Worm (Caenorhabditis elegans): ENCODE results near the gene btb-20.

Gene btb-20

ce11 chrII:14511189-14511588 is 12.1 kb downstream of the btb-20 start, which contains the start of gene K10H10.13:
Gene K10H10.13 (minus strand): TSS chrII:14511289.
- TF ChIP-seq elt-1 (tag; optimal IDR thresholded peaks at IDR 0.05) (no peak), elt-3 (tag; optimal IDR thresholded peaks at IDR 0.05) (no peak), ama-1 (optimal IDR thresholded peaks at IDR 0.05) (no peak), sma-3 (GFP tag; optimal IDR thresholded peaks at IDR 0.05) (no peak), alr-1 (tag; optimal IDR thresholded peaks at IDR 0.05) (no peak), zag-1 (tag; optimal IDR thresholded peaks at IDR 0.05) (no peak), ceh-16 (tag; optimal IDR thresholded peaks at IDR 0.05) (no peak), nhr-25 (tag; optimal IDR thresholded peaks at IDR 0.05) (no peak), egl-27 (tag; optimal IDR thresholded peaks at IDR 0.05) (no peak), aly-2 (tag; optimal IDR thresholded peaks at IDR 0.05) (no peak), crh-2 (tag; optimal IDR thresholded peaks at IDR 0.05) (no peak)

DNA sequence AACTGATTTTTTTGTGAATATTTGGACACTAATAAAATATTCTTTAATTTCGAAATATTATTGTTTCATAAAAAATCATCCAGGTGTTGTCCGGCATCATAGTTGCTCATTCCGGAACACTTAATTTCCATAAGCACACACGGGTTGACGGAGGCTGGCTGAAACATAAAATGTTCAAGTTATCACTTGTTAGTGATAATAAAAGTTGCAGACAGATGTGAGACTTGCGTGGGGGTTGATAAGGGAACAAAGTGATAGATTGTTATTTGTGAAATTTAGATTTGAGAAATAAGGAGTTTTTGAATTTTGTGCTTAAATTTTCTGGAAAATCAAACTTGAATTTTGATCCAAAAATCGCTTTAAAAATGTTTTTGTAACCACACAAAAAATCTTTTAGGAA is 13.2 kb downstream of the btb-20 start:
- no peak for TF ChIP-seq mdl-1 (tag; optimal IDR thresholded peaks at IDR 0.05)
- peak; percentile 69 for TF ChIP-seq fos-1 (tag; optimal IDR thresholded peaks at IDR 0.05)

- TF ChIP-seq ztf-4 (tag; optimal IDR thresholded peaks at IDR 0.05) (no peak), sma-3 (GFP tag; optimal IDR thresholded peaks at IDR 0.05) (no peak), lsy-2 (tag; optimal IDR thresholded peaks at IDR 0.05) (no peak), elt-1 (tag; optimal IDR thresholded peaks at IDR 0.05) (no peak)
Observed at ce11 chrII:14507563-14507962, 15.8 kb downstream of the btb-20 start, which contains the start of the genes K10H10.7 and K10H10.10. Gene K10H10.7 (minus strand): TSS chrII:14507663. Gene K10H10.10 (plus strand): TSS chrII:14507766.

ce11 chrII:14506245-14506644 is 17.1 kb downstream of the btb-20 start, which contains the start of gene K10H10.12:
Gene K10H10.12 (minus strand): TSS chrII:14506345.
- TF ChIP-seq unc-62 (GFP tag; optimal IDR thresholded peaks at IDR 0.05) = no peak
- no peak for TF ChIP-seq nhr-77 (tag; optimal IDR thresholded peaks at IDR 0.05)
- no peak for TF ChIP-seq nhr-23 (tag; optimal IDR thresholded peaks at IDR 0.05)

DNA sequence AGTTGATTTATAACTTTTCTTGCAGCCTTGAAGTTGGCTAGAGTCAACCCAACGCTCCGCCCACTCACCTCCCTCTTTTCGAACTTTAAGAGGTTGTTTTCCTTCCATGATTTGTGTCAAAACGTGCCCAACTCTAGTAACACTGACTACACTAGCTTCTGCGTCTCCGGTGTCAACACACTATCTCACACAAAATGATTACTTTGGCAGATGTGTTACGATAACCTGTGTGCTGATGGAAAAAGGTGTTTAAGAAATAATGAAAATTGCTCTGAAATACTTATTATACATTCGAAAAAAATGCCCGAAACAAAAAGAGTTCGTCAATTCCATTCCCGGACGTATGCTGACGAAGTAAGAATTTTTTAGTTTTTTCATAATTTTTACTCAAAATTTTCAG is 20.3 kb downstream of the btb-20 start, which contains the start of gene K10H10.6:
Gene K10H10.6 (plus strand): TSS at position 301 of the 400 bp plus-strand sequence.
- TF ChIP-seq mdl-1 (tag; optimal IDR thresholded peaks at IDR 0.05) (no peak), sma-3 (GFP tag; optimal IDR thresholded peaks at IDR 0.05) (no peak), lin-13 (GFP tag; optimal IDR thresholded peaks at IDR 0.05) (no peak), lin-39 (tag; optimal IDR thresholded peaks at IDR 0.05) (no peak), ama-1 (optimal IDR thresholded peaks at IDR 0.05) (no peak), nhr-11 (tag; optimal IDR thresholded peaks at IDR 0.05) (no peak), nhr-23 (tag; optimal IDR thresholded peaks at IDR 0.05) (no peak), ztf-11 (tag; optimal IDR thresholded peaks at IDR 0.05) (no peak), nhr-21 (tag; optimal IDR thresholded peaks at IDR 0.05) (no peak), snpc-4 (tag; optimal IDR thresholded peaks at IDR 0.05) (no peak), C34F6.9 (tag; optimal IDR thresholded peaks at IDR 0.05) (no peak), sma-9 (GFP tag; optimal IDR thresholded peaks at IDR 0.05) (no peak), sma-9 (tag; optimal IDR thresholded peaks at IDR 0.05) (no peak), dmd-4 (tag; optimal IDR thresholded peaks at IDR 0.05) (no peak), nhr-10 (tag; optimal IDR thresholded peaks at IDR 0.05) (no peak), elt-1 (tag; optimal IDR thresholded peaks at IDR 0.05) (no peak), aly-2 (tag; optimal IDR thresholded peaks at IDR 0.05) (no peak), egl-27 (tag; optimal IDR thresholded peaks at IDR 0.05) (no peak)

- TF ChIP-seq dmd-4 (tag; optimal IDR thresholded peaks at IDR 0.05) (no peak), nhr-6 (tag; optimal IDR thresholded peaks at IDR 0.05) (no peak), mdl-1 (tag; optimal IDR thresholded peaks at IDR 0.05) (no peak), lsy-2 (tag; optimal IDR thresholded peaks at IDR 0.05) (no peak), nhr-25 (tag; optimal IDR thresholded peaks at IDR 0.05) (no peak), F13H6.1 (tag; optimal IDR thresholded peaks at IDR 0.05) (no peak), C34F6.9 (tag; optimal IDR thresholded peaks at IDR 0.05) (no peak), nhr-23 (tag; optimal IDR thresholded peaks at IDR 0.05) (no peak), nhr-12 (tag; optimal IDR thresholded peaks at IDR 0.05) (no peak), mab-5 (tag; optimal IDR thresholded peaks at IDR 0.05) (no peak), ceh-82 (tag; optimal IDR thresholded peaks at IDR 0.05) (no peak), snpc-4 (tag; optimal IDR thresholded peaks at IDR 0.05) (no peak)
Observed at ce11 chrII:14501447-14501846, 21.9 kb downstream of the btb-20 start, which contains the start of gene K10H10.5. Gene K10H10.5 (plus strand): TSS chrII:14501747.

All from whole organism, L2 larva.